Worm (Caenorhabditis elegans) whole organism, L4/young adult: ENCODE results near the gene clec-171.

Experiments used
- dao-5 ChIP-seq: sonication (generic microtip); optimal IDR thresholded peaks from 2 replicates; lab custom pipeline; 2016; ENCODE audit warnings: missing genotype, missing genetic modification characterization, moderate library complexity, missing compliant biosample characterization
- him-1 ChIP-seq: sonication (generic microtip); optimal IDR thresholded peaks from 2 replicates; lab custom pipeline; 2016; ENCODE audit warnings: missing genotype, missing genetic modification reagents, missing genetic modification characterization, missing compliant biosample characterization

DNA sequence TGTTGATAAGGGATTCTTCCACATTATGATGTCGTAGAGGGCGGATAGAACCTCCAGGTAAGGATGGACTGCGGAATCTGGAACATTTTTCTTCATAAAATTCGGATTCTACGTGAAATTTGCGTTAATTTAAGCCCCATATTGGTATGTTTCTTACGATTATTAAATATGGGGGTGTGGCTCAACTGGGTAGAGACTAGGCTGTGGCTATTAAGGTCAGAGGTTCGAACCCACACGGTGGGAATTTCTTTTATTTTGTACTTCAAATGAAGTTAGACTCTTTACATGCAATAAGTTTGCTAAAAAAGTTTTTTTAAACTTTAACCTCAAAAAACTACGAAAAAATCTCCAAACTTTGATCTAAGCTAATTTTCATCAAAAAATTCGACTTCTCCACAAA lies 38.3 kb upstream of the clec-171 start:
- no peak for TF ChIP-seq him-1 (tag; lab: Kevin White, UChicago)
- no peak for TF ChIP-seq dao-5
